Worm (Caenorhabditis elegans): ENCODE measurements around the gene rab-30.

ce11 chrIII:10562542-10562941, 2.1 kb downstream of the rab-30 start:
- TF ChIP-seq cog-1 (tag; optimal IDR thresholded peaks at IDR 0.05): no peak
- TF ChIP-seq flt-1 (GFP tag; IDR thresholded peaks at IDR 0.05): no peak
- TF ChIP-seq ref-1 (GFP tag; conservative IDR thresholded peaks at IDR 0.05): no peak

Measured in whole organism, midembryonic.